Worm (Caenorhabditis elegans) whole organism, L1 larva: Measurements from ENCODE around the gene C15H9.11.
A peak's percentile ranks its signal among the peaks of the same experiment; 100 is the strongest.

Experiments
- Y116A8C.19 ChIP-seq: sonication (generic microtip); optimal IDR thresholded peaks from 2 replicates; lab custom pipeline; 2016; ENCODE audit warnings: missing compliant biosample characterization, missing genetic modification characterization, borderline replicate concordance
- ama-1 ChIP-seq: fragments of 150-350 bp; optimal IDR thresholded peaks from 2 replicates; lab custom pipeline; 2014
- blmp-1 ChIP-seq: fragments of 150-350 bp; optimal IDR thresholded peaks from 2 replicates; lab custom pipeline; 2014; ENCODE audit warnings: missing biosample characterization, missing genetic modification characterization
- ceh-8 ChIP-seq: fragments of 200-800 bp; sonication (Bioruptor generic); optimal IDR thresholded peaks from 2 replicates; lab custom pipeline; 2018; ENCODE audit warnings: mild to moderate bottlenecking, missing genetic modification characterization, moderate library complexity, missing compliant biosample characterization
- ceh-82 ChIP-seq, 3 experiments: fragments of 150-350 bp in 1 of 3; sonication (generic microtip) in 2 of 3; optimal IDR thresholded peaks; 2 replicates each; lab custom pipeline; 2014 to 2017; ENCODE audit warnings: missing biosample characterization in 3 of 3, missing genetic modification characterization in 3 of 3
- ces-1 ChIP-seq: fragments of 150-350 bp; optimal IDR thresholded peaks from 2 replicates; lab custom pipeline; 2014; ENCODE audit warnings: missing biosample characterization, missing genetic modification reagents, missing genetic modification characterization
- dpl-1 ChIP-seq, 3 experiments: fragments of 150-350 bp in 2 of 3; sonication (generic microtip) in 1 of 3; optimal IDR thresholded peaks; 2 replicates each; lab custom pipeline; 2014 to 2017; ENCODE audit warnings: missing biosample characterization in 3 of 3, missing genetic modification characterization in 3 of 3, missing genetic modification reagents in 3 of 3
- efl-1 ChIP-seq, 4 experiments: fragments of 150-350 bp; optimal IDR thresholded peaks in 3 of 4; peaks in 1 of 4; 1 replicate in 1 of 4; 2 replicates in 3 of 4; lab custom pipeline; 2014; ENCODE audit warnings: missing biosample characterization in 2 of 4, missing genetic modification characterization in 2 of 4, missing genetic modification reagents in 2 of 4
- efl-3 ChIP-seq: fragments of 200-800 bp; sonication (Bioruptor generic); optimal IDR thresholded peaks from 2 replicates; lab custom pipeline; 2018; ENCODE audit warnings: mild to moderate bottlenecking, missing genetic modification characterization, missing compliant biosample characterization
- egl-27 ChIP-seq, 2 experiments: fragments of 150-350 bp in 1 of 2; sonication (generic microtip); optimal IDR thresholded peaks; 3 replicates each; lab custom pipeline; 2017 to 2018; ENCODE audit warnings: missing biosample characterization in 2 of 2, missing genetic modification characterization in 2 of 2, missing genetic modification reagents in 2 of 2
- elt-3 ChIP-seq, 6 experiments: fragments of 150-350 bp in 1 of 6; sonication (generic microtip); optimal IDR thresholded peaks; 2 replicates each; lab custom pipeline; 2017 to 2018; ENCODE audit warnings: missing biosample characterization in 6 of 6, missing genetic modification characterization in 6 of 6, inconsistent platforms in 1 of 6
- ets-5 ChIP-seq: fragments of 200-800 bp; sonication (Bioruptor generic); IDR thresholded peaks from 2 replicates; pipeline ENCODE4 v1.3.6; 2022; ENCODE audit warnings: missing genetic modification characterization, missing compliant biosample characterization
- fkh-10 ChIP-seq: sonication (generic microtip); optimal IDR thresholded peaks from 2 replicates; lab custom pipeline; 2017; ENCODE audit warnings: missing biosample characterization, missing genetic modification reagents, missing genetic modification characterization
- hlh-4 ChIP-seq: sonication (generic microtip); optimal IDR thresholded peaks from 2 replicates; lab custom pipeline; 2016; ENCODE audit warnings: mild to moderate bottlenecking, missing genetic modification characterization, missing compliant biosample characterization
- hpl-2 ChIP-seq: fragments of 150-350 bp; optimal IDR thresholded peaks from 2 replicates; lab custom pipeline; 2014; ENCODE audit warnings: missing biosample characterization, missing genetic modification reagents, missing genetic modification characterization
- irx-1 ChIP-seq: sonication (generic microtip); optimal IDR thresholded peaks from 2 replicates; lab custom pipeline; 2016; ENCODE audit warnings: missing genetic modification characterization, missing compliant biosample characterization
- lin-13 ChIP-seq: fragments of 150-350 bp; optimal IDR thresholded peaks from 2 replicates; lab custom pipeline; 2014; ENCODE audit warnings: missing biosample characterization, missing genetic modification reagents, missing genetic modification characterization
- lin-15B ChIP-seq: fragments of 150-350 bp; sonication (generic microtip); optimal IDR thresholded peaks from 3 replicates; lab custom pipeline; 2014; ENCODE audit warnings: missing biosample characterization, missing genetic modification characterization
- lin-35 ChIP-seq, 2 experiments: fragments of 150-350 bp; optimal IDR thresholded peaks; 2 replicates each; lab custom pipeline; 2014; ENCODE audit warnings: missing biosample characterization in 2 of 2, missing genetic modification characterization in 2 of 2, missing genetic modification reagents in 2 of 2
- mep-1 ChIP-seq: fragments of 150-350 bp; optimal IDR thresholded peaks from 2 replicates; lab custom pipeline; 2014; ENCODE audit warnings: missing biosample characterization, missing genetic modification characterization
- nhr-20 ChIP-seq: sonication (generic microtip); optimal IDR thresholded peaks from 2 replicates; lab custom pipeline; 2016; ENCODE audit warnings: mild to moderate bottlenecking, missing genetic modification characterization, missing compliant biosample characterization
- nhr-237 ChIP-seq: fragments of 150-350 bp; optimal IDR thresholded peaks from 2 replicates; lab custom pipeline; 2014; ENCODE audit warnings: missing biosample characterization, missing genetic modification characterization
- nhr-71 ChIP-seq: sonication (generic microtip); optimal IDR thresholded peaks from 2 replicates; lab custom pipeline; 2016; ENCODE audit warnings: mild to moderate bottlenecking, missing genetic modification characterization, moderate library complexity, missing compliant biosample characterization
- nhr-85 ChIP-seq: sonication (generic microtip); peaks from one replicate; lab custom pipeline; 2016; ENCODE audit warnings: missing genetic modification characterization, inconsistent platforms, missing compliant biosample characterization
- nhr-90 ChIP-seq: sonication (generic microtip); optimal IDR thresholded peaks from 2 replicates; lab custom pipeline; 2016; ENCODE audit warnings: mild to moderate bottlenecking, missing genetic modification characterization, missing compliant biosample characterization; ENCODE audit not compliant: poor library complexity
- pag-3 ChIP-seq: sonication (generic microtip); optimal IDR thresholded peaks from 2 replicates; lab custom pipeline; 2017; ENCODE audit warnings: missing genetic modification characterization, mild to moderate bottlenecking, missing compliant biosample characterization, antibody characterized with exemption, borderline replicate concordance; ENCODE audit not compliant: insufficient read depth
- pqm-1 ChIP-seq: sonication (generic microtip); optimal IDR thresholded peaks from 3 replicates; lab custom pipeline; 2017; ENCODE audit warnings: missing biosample characterization, missing genetic modification characterization
- rnt-1 ChIP-seq: sonication (generic microtip); optimal IDR thresholded peaks from 2 replicates; lab custom pipeline; 2016; ENCODE audit warnings: mild to moderate bottlenecking, missing genetic modification characterization, moderate library complexity, missing compliant biosample characterization
- snpc-4 ChIP-seq: fragments of 150-350 bp; optimal IDR thresholded peaks from 2 replicates; lab custom pipeline; 2014; ENCODE audit warnings: missing biosample characterization, missing genetic modification characterization
- snu-23 ChIP-seq: sonication (generic microtip); optimal IDR thresholded peaks from 2 replicates; lab custom pipeline; 2016; ENCODE audit warnings: missing genetic modification characterization, missing compliant biosample characterization
- sox-4 ChIP-seq: sonication (generic microtip); optimal IDR thresholded peaks from 2 replicates; lab custom pipeline; 2016; ENCODE audit warnings: missing genetic modification characterization, missing compliant biosample characterization
- sup-37 ChIP-seq: fragments of 200-800 bp; sonication (Bioruptor generic); optimal IDR thresholded peaks from 2 replicates; lab custom pipeline; 2018; ENCODE audit warnings: mild to moderate bottlenecking, missing genetic modification characterization, missing compliant biosample characterization
- tbx-2 ChIP-seq: sonication (generic microtip); optimal IDR thresholded peaks from 2 replicates; lab custom pipeline; 2016; ENCODE audit warnings: missing genetic modification characterization, missing compliant biosample characterization
- unc-130 ChIP-seq: fragments of 150-350 bp; optimal IDR thresholded peaks from 2 replicates; lab custom pipeline; 2017; ENCODE audit warnings: missing biosample characterization, missing genetic modification characterization, inconsistent platforms
- vab-15 ChIP-seq: sonication (generic microtip); optimal IDR thresholded peaks from 2 replicates; lab custom pipeline; 2017; ENCODE audit warnings: missing genotype, mild to moderate bottlenecking, missing genetic modification characterization, missing compliant biosample characterization
- xbp-1 ChIP-seq: sonication (generic microtip); optimal IDR thresholded peaks from 2 replicates; lab custom pipeline; 2016; ENCODE audit warnings: missing genetic modification characterization, missing compliant biosample characterization
- ztf-4 ChIP-seq: fragments of 150-350 bp; optimal IDR thresholded peaks from 2 replicates; lab custom pipeline; 2014; ENCODE audit warnings: missing biosample characterization, missing genetic modification characterization

The C15H9.11 gene

DNA sequence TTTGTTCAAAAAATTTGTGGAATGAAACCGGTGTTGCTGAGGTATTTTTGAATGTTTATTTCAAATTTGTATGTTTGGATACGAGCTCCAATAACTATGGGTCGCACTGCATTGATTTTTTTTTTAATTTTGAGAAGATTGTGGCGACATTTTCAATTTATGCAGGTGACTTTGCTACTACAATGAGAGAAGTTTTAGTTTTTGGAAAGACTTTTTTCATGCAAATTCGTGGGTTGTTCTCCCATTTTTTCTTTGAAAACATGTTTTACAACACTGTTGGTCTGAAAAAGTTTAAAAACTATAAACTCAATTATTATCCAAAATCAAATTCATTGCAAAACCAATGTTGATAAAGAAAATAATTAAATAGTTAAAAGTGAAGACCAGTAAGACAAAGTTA is 14.5 kb downstream of the C15H9.11 start (continued):
- no peak for TF ChIP-seq lin-15B
- no peak for TF ChIP-seq efl-1 (optimal IDR thresholded peaks at IDR 0.05; lab: Kevin White, UChicago)
- no peak for TF ChIP-seq efl-1 (GFP tag; optimal IDR thresholded peaks at IDR 0.05 in 1 of 2; lab: Kevin White, UChicago)
- no peak for TF ChIP-seq ceh-8
- TF ChIP-seq nhr-20 (tag; lab: Kevin White, UChicago): no peak
- no peak for TF ChIP-seq hlh-4 (tag; lab: Kevin White, UChicago)
- TF ChIP-seq nhr-71 (tag; lab: Kevin White, UChicago): peak; percentile 43
- no peak for TF ChIP-seq rnt-1
- no peak for TF ChIP-seq ztf-4 (tag; lab: Kevin White, UChicago)
- no peak for TF ChIP-seq efl-3 (GFP tag; lab: Kevin White, UChicago)

- TF ChIP-seq irx-1 (no peak), ces-1 (no peak), egl-27 (tag; optimal IDR thresholded peaks at IDR 0.05; lab: Kevin White, UChicago) (no peak), lin-35 (GFP tag; optimal IDR thresholded peaks at IDR 0.05; lab: Kevin White, UChicago) (no peak), efl-3 (GFP tag; lab: Kevin White, UChicago) (no peak), snu-23 (GFP tag; lab: Kevin White, UChicago) (no peak), Y116A8C.19 (tag; lab: Kevin White, UChicago) (no peak)
These were observed 15.5 kb downstream of the C15H9.11 start, which contains the start of gene C45B2.8 for ce11 chrX:6087676-6088075. Gene C45B2.8, plus strand, starts transcription at chrX:6087976.

- TF ChIP-seq nhr-85 (tag; lab: Kevin White, UChicago): no peak
- TF ChIP-seq unc-130 (tag; lab: Kevin White, UChicago): no peak
- no peak for TF ChIP-seq nhr-90
- no peak for TF ChIP-seq sox-4 (tag; lab: Kevin White, UChicago)
- no peak for TF ChIP-seq ama-1 (lab: Kevin White, UChicago)
- TF ChIP-seq blmp-1: no peak
- TF ChIP-seq snpc-4 (tag; lab: Kevin White, UChicago): no peak
- no peak for TF ChIP-seq lin-13 (GFP tag; lab: Kevin White, UChicago)
- TF ChIP-seq ztf-4 (tag; lab: Kevin White, UChicago): no peak
- no peak for TF ChIP-seq mep-1 (tag; lab: Kevin White, UChicago)
- no peak for TF ChIP-seq vab-15 (tag; lab: Kevin White, UChicago)
- no peak for TF ChIP-seq xbp-1 (tag; lab: Kevin White, UChicago)
These were observed 17.4 kb downstream of the C15H9.11 start, which contains the start of gene C45B2.1 for ce11 chrX:6085824-6086223. Gene C45B2.1, plus strand, starts transcription at chrX:6086124.

- TF ChIP-seq rnt-1 (no peak), sup-37 (GFP tag; lab: Kevin White, UChicago) (no peak), ztf-4 (tag; lab: Kevin White, UChicago) (no peak), dpl-1 (GFP tag; optimal IDR thresholded peaks at IDR 0.05; lab: Kevin White, UChicago) (no peak), Y116A8C.19 (tag; lab: Kevin White, UChicago) (no peak), efl-1 (optimal IDR thresholded peaks at IDR 0.05; lab: Kevin White, UChicago) (no peak), efl-1 (GFP tag; optimal IDR thresholded peaks at IDR 0.05 in 1 of 2; lab: Kevin White, UChicago) (no peak), nhr-85 (tag; lab: Kevin White, UChicago) (no peak), ets-5 (GFP tag; lab: Robert Waterston, UW) (no peak), fkh-10 (no peak), efl-3 (GFP tag; lab: Kevin White, UChicago) (no peak), nhr-237 (tag; lab: Kevin White, UChicago) (no peak), ceh-82 (tag; optimal IDR thresholded peaks at IDR 0.05; lab: Kevin White, UChicago) (no peak), tbx-2 (tag; lab: Kevin White, UChicago) (no peak), pqm-1 (tag; lab: Kevin White, UChicago) (no peak), nhr-71 (tag; lab: Kevin White, UChicago) (no peak), elt-3 (tag; optimal IDR thresholded peaks at IDR 0.05; lab: Kevin White, UChicago) (no peak), pag-3 (no peak), snu-23 (GFP tag; lab: Kevin White, UChicago) (no peak), hpl-2 (GFP tag; lab: Kevin White, UChicago) (no peak)
- TF ChIP-seq, all 84 proteins: peak for 0
These were observed 18.8 kb downstream of the C15H9.11 start, which contains the start of gene C45B2.2 for ce11 chrX:6084439-6084838. Gene C45B2.2, plus strand, starts transcription at chrX:6084739.
